Worm (Caenorhabditis elegans) whole organism, mixed stage, embryonic: ENCODE data around the gene pdf-1.

Experiments used
- M03D4.4 ChIP-seq: sonication (generic microtip); optimal IDR thresholded peaks from 2 replicates; lab custom pipeline; 2017; ENCODE audit warnings: mild to moderate bottlenecking, missing genetic modification characterization, missing compliant biosample characterization
- bed-3 ChIP-seq: fragments of 200-800 bp; sonication (Bioruptor generic); optimal IDR thresholded peaks from 3 replicates; lab custom pipeline; 2018; ENCODE audit warnings: mild to moderate bottlenecking, missing genetic modification characterization, moderate library complexity, missing compliant biosample characterization
- blmp-1 ChIP-seq: fragments of 150-350 bp; optimal IDR thresholded peaks from 2 replicates; lab custom pipeline; 2014; ENCODE audit warnings: missing biosample characterization, missing genetic modification characterization
- ceh-39 ChIP-seq: fragments of 150-350 bp; optimal IDR thresholded peaks from 2 replicates; lab custom pipeline; 2014; ENCODE audit warnings: missing biosample characterization, missing genetic modification characterization
- ceh-43 ChIP-seq: fragments of 200-800 bp; sonication (Bioruptor generic); optimal IDR thresholded peaks from 2 replicates; lab custom pipeline; 2018; ENCODE audit warnings: mild to moderate bottlenecking, missing genetic modification characterization, moderate library complexity, missing compliant biosample characterization
- ceh-83 ChIP-seq: fragments of 200-800 bp; sonication (Bioruptor generic); optimal IDR thresholded peaks from 2 replicates; lab custom pipeline; 2018; ENCODE audit warnings: mild to moderate bottlenecking, missing genetic modification characterization, missing compliant biosample characterization
- ces-1 ChIP-seq: fragments of 150-350 bp; optimal IDR thresholded peaks from 2 replicates; lab custom pipeline; 2014; ENCODE audit warnings: missing biosample characterization, missing genetic modification reagents, missing genetic modification characterization
- cnd-1 ChIP-seq: fragments of 200-800 bp; sonication (Bioruptor generic); optimal IDR thresholded peaks from 2 replicates; lab custom pipeline; 2018; ENCODE audit warnings: mild to moderate bottlenecking, missing genetic modification characterization, missing compliant biosample characterization
- drap-1 ChIP-seq: fragments of 200-800 bp; sonication (Bioruptor generic); optimal IDR thresholded peaks from 3 replicates; lab custom pipeline; 2018; ENCODE audit warnings: mild to moderate bottlenecking, missing genetic modification characterization, missing compliant biosample characterization
- elt-1 ChIP-seq: sonication (generic microtip); optimal IDR thresholded peaks from 2 replicates; lab custom pipeline; 2017; ENCODE audit warnings: missing genetic modification characterization, mild to moderate bottlenecking, missing compliant biosample characterization, antibody characterized with exemption, moderate library complexity, borderline replicate concordance; ENCODE audit not compliant: insufficient read depth
- elt-3 ChIP-seq: fragments of 150-350 bp; optimal IDR thresholded peaks from 2 replicates; lab custom pipeline; 2014; ENCODE audit warnings: missing biosample characterization, missing genetic modification characterization
- flh-1 ChIP-seq: fragments of 200-800 bp; sonication (Bioruptor generic); optimal IDR thresholded peaks from 2 replicates; lab custom pipeline; 2018; ENCODE audit warnings: mild to moderate bottlenecking, missing genetic modification characterization, moderate library complexity, missing compliant biosample characterization
- ham-2 ChIP-seq: fragments of 200-800 bp; sonication (Bioruptor generic); optimal IDR thresholded peaks from 2 replicates; lab custom pipeline; 2018; ENCODE audit warnings: mild to moderate bottlenecking, missing genetic modification characterization, missing compliant biosample characterization
- hlh-1 ChIP-seq: fragments of 150-350 bp; optimal IDR thresholded peaks from 2 replicates; lab custom pipeline; 2014; ENCODE audit warnings: missing biosample characterization, missing genetic modification reagents, missing genetic modification characterization
- lin-13 ChIP-seq: fragments of 150-350 bp; optimal IDR thresholded peaks from 2 replicates; lab custom pipeline; 2014; ENCODE audit warnings: missing biosample characterization, missing genetic modification characterization
- lin-32 ChIP-seq: fragments of 200-800 bp; sonication (Bioruptor generic); optimal IDR thresholded peaks from 2 replicates; lab custom pipeline; 2018; ENCODE audit warnings: mild to moderate bottlenecking, missing genetic modification characterization, missing compliant biosample characterization
- lsy-2 ChIP-seq: fragments of 150-350 bp; optimal IDR thresholded peaks from 2 replicates; lab custom pipeline; 2014; ENCODE audit warnings: missing biosample characterization, missing genetic modification characterization
- mab-5 ChIP-seq: fragments of 150-350 bp; optimal IDR thresholded peaks from 2 replicates; lab custom pipeline; 2014; ENCODE audit warnings: missing biosample characterization, missing genetic modification characterization
- mep-1 ChIP-seq: fragments of 150-350 bp; optimal IDR thresholded peaks from 2 replicates; lab custom pipeline; 2017; ENCODE audit warnings: missing biosample characterization, missing genetic modification reagents, missing genetic modification characterization, inconsistent platforms
- mls-2 ChIP-seq: sonication (generic microtip); optimal IDR thresholded peaks from 2 replicates; lab custom pipeline; 2016; ENCODE audit warnings: mild to moderate bottlenecking, missing genetic modification characterization, moderate library complexity, missing compliant biosample characterization
- nhr-12 ChIP-seq: fragments of 150-350 bp; optimal IDR thresholded peaks from 2 replicates; lab custom pipeline; 2014; ENCODE audit warnings: missing biosample characterization, missing genetic modification characterization
- nhr-2 ChIP-seq: fragments of 150-350 bp; optimal IDR thresholded peaks from 2 replicates; lab custom pipeline; 2014; ENCODE audit warnings: missing biosample characterization, missing genetic modification characterization
- nhr-237 ChIP-seq: fragments of 150-350 bp; optimal IDR thresholded peaks from 2 replicates; lab custom pipeline; 2014; ENCODE audit warnings: missing biosample characterization, missing genetic modification characterization
- nhr-28 ChIP-seq: fragments of 150-350 bp; optimal IDR thresholded peaks from 2 replicates; lab custom pipeline; 2014; ENCODE audit warnings: missing biosample characterization, missing genetic modification characterization
- nhr-76 ChIP-seq: sonication (generic microtip); optimal IDR thresholded peaks from 2 replicates; lab custom pipeline; 2017; ENCODE audit warnings: missing biosample characterization, missing genetic modification characterization
- pha-4 ChIP-seq: fragments of 150-350 bp; optimal IDR thresholded peaks from 2 replicates; lab custom pipeline; 2018; ENCODE audit warnings: missing biosample characterization, missing genetic modification reagents, missing genetic modification characterization
- sem-2 ChIP-seq: fragments of 200-800 bp; sonication (Bioruptor generic); optimal IDR thresholded peaks from 2 replicates; lab custom pipeline; 2018; ENCODE audit warnings: mild to moderate bottlenecking, missing genetic modification characterization, missing compliant biosample characterization
- sptf-1 ChIP-seq: sonication (generic microtip); optimal IDR thresholded peaks from 2 replicates; lab custom pipeline; 2017; ENCODE audit warnings: mild to moderate bottlenecking, missing genetic modification characterization, moderate library complexity, missing compliant biosample characterization
- tbx-8 ChIP-seq: fragments of 200-800 bp; sonication (Bioruptor generic); optimal IDR thresholded peaks from 2 replicates; lab custom pipeline; 2018; ENCODE audit warnings: mild to moderate bottlenecking, missing genetic modification characterization, moderate library complexity, missing compliant biosample characterization
- unc-62 ChIP-seq: fragments of 150-350 bp; optimal IDR thresholded peaks from 2 replicates; lab custom pipeline; 2014; ENCODE audit warnings: missing biosample characterization, missing genetic modification reagents, missing genetic modification characterization
- zip-8 ChIP-seq: fragments of 150-350 bp; optimal IDR thresholded peaks from 2 replicates; lab custom pipeline; 2014; ENCODE audit warnings: missing biosample characterization, missing genetic modification characterization
- ztf-11 ChIP-seq: fragments of 150-350 bp; optimal IDR thresholded peaks from 2 replicates; lab custom pipeline; 2014; ENCODE audit warnings: missing biosample characterization, missing genetic modification characterization

pdf-1 gene

DNA sequence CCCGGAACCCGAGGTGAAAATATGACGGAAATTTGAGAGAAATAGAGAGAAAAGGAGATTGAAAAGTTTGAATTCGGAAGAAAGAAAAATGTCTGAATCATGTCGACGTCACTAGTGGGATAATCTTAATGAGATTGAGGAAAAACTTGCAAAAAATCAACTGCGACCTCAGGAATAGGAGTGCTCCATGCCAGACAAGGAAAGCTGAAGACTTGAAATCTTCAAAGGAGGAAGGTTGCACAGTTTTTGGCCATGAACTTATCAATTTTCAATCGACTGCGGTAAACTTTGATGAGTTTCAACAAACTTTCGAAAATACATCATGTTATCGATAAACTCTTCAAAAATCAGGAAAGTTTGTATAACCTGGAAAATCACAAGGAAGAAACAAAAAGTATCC, at the start of gene pdf-1:
Gene pdf-1, minus strand, starts transcription at position 101 of the 400 bp plus-strand sequence.
- no peak for TF ChIP-seq ham-2
- TF ChIP-seq mab-5 (tag; lab: Kevin White, UChicago): no peak
- no peak for TF ChIP-seq nhr-28
- no peak for TF ChIP-seq nhr-12 (tag; lab: Kevin White, UChicago)
- no peak for TF ChIP-seq lin-32 (GFP tag; lab: Kevin White, UChicago)
- no peak for TF ChIP-seq sem-2
- TF ChIP-seq M03D4.4 (tag; lab: Kevin White, UChicago): no peak
- no peak for TF ChIP-seq mep-1 (tag; lab: Kevin White, UChicago)
- no peak for TF ChIP-seq bed-3 (GFP tag; lab: Kevin White, UChicago)
- no peak for TF ChIP-seq lsy-2
- TF ChIP-seq, all 35 proteins: peak for 0

DNA sequence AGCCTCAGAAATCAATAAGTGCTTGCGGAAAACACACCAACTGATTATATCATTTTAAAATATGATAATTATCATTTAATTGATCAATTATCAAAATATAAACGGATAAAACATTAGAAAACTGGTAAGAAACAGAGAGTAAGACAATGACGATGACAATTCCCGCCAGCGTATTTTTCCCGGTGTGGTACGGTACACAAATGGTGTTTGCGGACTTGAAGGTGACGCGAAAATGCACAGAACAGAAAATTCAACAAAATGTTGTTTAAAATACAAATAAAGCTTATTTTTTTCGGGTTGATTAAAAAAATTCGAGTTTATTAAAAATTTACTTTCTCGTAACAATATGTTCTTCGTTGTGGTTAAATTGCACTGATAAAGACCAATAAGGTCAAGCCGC, 48.9 kb upstream of the pdf-1 start:
- TF ChIP-seq flh-1: no peak
- TF ChIP-seq unc-62 (GFP tag; lab: Kevin White, UChicago): no peak
- TF ChIP-seq nhr-237 (tag; lab: Kevin White, UChicago): no peak
- no peak for TF ChIP-seq mab-5 (tag; lab: Kevin White, UChicago)
- no peak for TF ChIP-seq nhr-12 (tag; lab: Kevin White, UChicago)
- no peak for TF ChIP-seq elt-1 (tag; lab: Kevin White, UChicago)
- TF ChIP-seq drap-1 (GFP tag; lab: Kevin White, UChicago): no peak
- TF ChIP-seq zip-8 (tag; lab: Kevin White, UChicago): no peak
- no peak for TF ChIP-seq ceh-83
- no peak for TF ChIP-seq M03D4.4 (tag; lab: Kevin White, UChicago)
- no peak for TF ChIP-seq sem-2
- peak; percentile 18 for TF ChIP-seq sptf-1
- no peak for TF ChIP-seq ces-1 (GFP tag; lab: Kevin White, UChicago)
- peak; percentile 31 for TF ChIP-seq ceh-43
- peak; percentile 97 for TF ChIP-seq lsy-2
- TF ChIP-seq hlh-1 (tag; lab: Kevin White, UChicago): no peak
- TF ChIP-seq mls-2 (tag; lab: Kevin White, UChicago): no peak
- no peak for TF ChIP-seq nhr-28
- TF ChIP-seq blmp-1 (tag; lab: Kevin White, UChicago): no peak
- TF ChIP-seq ceh-39 (tag; lab: Kevin White, UChicago): no peak
- no peak for TF ChIP-seq elt-3 (tag; lab: Kevin White, UChicago)
- TF ChIP-seq lin-32 (GFP tag; lab: Kevin White, UChicago): no peak
- TF ChIP-seq ztf-11 (tag; lab: Kevin White, UChicago): no peak
- no peak for TF ChIP-seq pha-4 (tag; lab: Kevin White, UChicago)
- TF ChIP-seq nhr-2 (tag; lab: Kevin White, UChicago): no peak
- no peak for TF ChIP-seq cnd-1 (tag; lab: Kevin White, UChicago)
- TF ChIP-seq mep-1 (tag; lab: Kevin White, UChicago): peak; percentile 46
- no peak for TF ChIP-seq tbx-8 (GFP tag; lab: Kevin White, UChicago)
- TF ChIP-seq nhr-76 (tag; lab: Kevin White, UChicago): no peak
- TF ChIP-seq ham-2: no peak

DNA sequence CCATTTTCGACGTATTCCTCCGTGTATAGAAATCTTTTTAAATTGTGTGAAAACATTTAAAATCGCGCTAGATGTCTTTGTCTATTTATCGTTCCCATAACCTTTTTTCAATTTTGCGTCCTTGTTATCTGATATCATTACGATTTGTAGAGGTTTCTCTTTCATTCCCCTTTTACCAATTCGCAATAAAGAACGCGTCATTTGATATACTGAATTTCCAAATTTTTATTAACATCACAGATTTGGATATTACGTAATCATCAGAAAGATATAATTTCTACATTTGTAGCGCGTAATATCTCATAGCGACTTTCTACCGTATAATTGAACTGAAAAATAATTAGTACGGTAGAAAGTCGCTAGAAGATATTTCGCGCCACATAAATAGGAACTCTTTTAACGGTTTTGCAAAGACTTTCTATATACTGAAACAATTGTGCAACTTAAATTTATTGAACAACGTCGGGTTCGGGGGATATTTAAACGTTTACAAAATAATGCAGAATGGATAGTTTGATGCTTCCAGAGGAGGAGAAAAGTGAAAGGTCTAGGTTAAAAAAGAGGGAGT, 46.5 kb upstream of the pdf-1 start:
- no peak for TF ChIP-seq flh-1
- TF ChIP-seq zip-8 (tag; lab: Kevin White, UChicago): peak; percentile 91
- TF ChIP-seq lin-32 (GFP tag; lab: Kevin White, UChicago): no peak
- TF ChIP-seq mep-1 (tag; lab: Kevin White, UChicago): no peak

DNA sequence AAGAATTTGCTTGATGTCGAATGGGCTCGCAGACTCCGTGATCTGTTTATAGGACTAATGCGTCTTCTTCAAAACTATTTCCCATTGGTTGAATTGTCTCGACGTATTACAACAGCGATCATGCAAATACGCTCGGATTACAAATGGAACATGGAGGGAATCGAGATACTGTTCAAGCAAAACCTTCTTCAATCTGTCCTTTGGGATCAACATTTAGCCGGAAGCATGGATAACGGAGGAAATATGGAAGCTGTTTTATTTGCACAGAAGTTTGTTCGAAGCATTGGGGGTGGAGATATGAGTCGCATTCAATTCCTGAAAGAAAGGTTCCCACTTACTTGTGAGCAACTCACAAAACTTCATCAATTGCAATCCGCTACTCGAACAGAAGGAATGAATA, 43.5 kb upstream of the pdf-1 start:
- TF ChIP-seq drap-1 (GFP tag; lab: Kevin White, UChicago) (no peak), nhr-12 (tag; lab: Kevin White, UChicago) (no peak), flh-1 (no peak), hlh-1 (tag; lab: Kevin White, UChicago) (no peak), ceh-43 (no peak), nhr-2 (tag; lab: Kevin White, UChicago) (no peak), elt-3 (tag; lab: Kevin White, UChicago) (no peak)

DNA sequence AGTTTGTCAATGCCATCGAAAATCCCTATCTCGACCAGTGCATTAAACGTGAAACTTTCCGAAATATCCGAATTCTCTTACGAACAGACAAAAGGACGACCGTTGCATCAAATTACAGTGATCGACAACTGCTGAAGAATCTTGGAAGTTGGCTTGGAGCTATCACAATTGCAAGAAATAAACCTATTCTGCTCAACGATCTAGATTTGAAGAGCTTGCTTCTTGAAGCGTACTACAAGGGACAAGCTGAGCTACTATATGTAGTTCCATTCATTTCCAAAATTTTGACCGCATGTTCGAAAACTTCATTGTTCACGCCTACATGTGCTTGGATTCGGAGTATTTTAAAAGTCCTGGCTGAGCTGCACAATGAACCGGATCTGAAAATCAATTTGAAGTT, 41.7 kb upstream of the pdf-1 start:
- TF ChIP-seq elt-3 (tag; lab: Kevin White, UChicago) (no peak), lin-13 (tag; lab: Kevin White, UChicago) (no peak)
